Fruit fly (Drosophila melanogaster) whole organism, embryonic: ENCODE data around the gene lilli.

Source experiments
- CG10147 ChIP-seq: fragments of 200-800 bp; sonication (Bioruptor generic); optimal IDR thresholded peaks from 2 replicates; lab custom pipeline; 2019; ENCODE audit warnings: missing biosample characterization, mild to moderate bottlenecking, missing genetic modification characterization, moderate library complexity
- CG10321 ChIP-seq: fragments of 200-800 bp; sonication (Bioruptor generic); IDR thresholded peaks from 2 replicates; pipeline ENCODE4 v1.3.6; 2022; ENCODE audit warnings: missing biosample characterization, missing genetic modification characterization
- CG10543 ChIP-seq: fragments of 200-800 bp; sonication (Bioruptor generic); optimal IDR thresholded peaks from 3 replicates; lab custom pipeline; 2017; ENCODE audit warnings: missing biosample characterization, mild to moderate bottlenecking, missing genetic modification characterization, moderate library complexity
- CG11085 ChIP-seq: fragments of 200-800 bp; sonication (Bioruptor generic); IDR thresholded peaks from 2 replicates; pipeline ENCODE4 v1.3.6; 2022; ENCODE audit warnings: missing biosample characterization, missing genetic modification characterization
- CG12942 ChIP-seq: fragments of 200-800 bp; sonication (Bioruptor generic); optimal IDR thresholded peaks from 3 replicates; lab custom pipeline; 2016; ENCODE audit warnings: missing biosample characterization, missing genetic modification characterization
- CG13123 ChIP-seq: fragments of 200-800 bp; sonication (Bioruptor generic); optimal IDR thresholded peaks from 2 replicates; lab custom pipeline; 2016; ENCODE audit warnings: missing biosample characterization, missing genetic modification characterization
- CG13287 ChIP-seq: fragments of 200-800 bp; sonication (Bioruptor generic); IDR thresholded peaks from 2 replicates; pipeline ENCODE4 v1.3.6; 2022; ENCODE audit warnings: missing biosample characterization, missing genetic modification characterization; ENCODE audit not compliant: partially characterized antibody
- CG14667 ChIP-seq: fragments of 200-800 bp; sonication (Bioruptor generic); IDR thresholded peaks from 2 replicates; pipeline ENCODE4 v1.3.6; 2022; ENCODE audit warnings: missing biosample characterization, missing genetic modification characterization
- CG14710 ChIP-seq: fragments of 200-800 bp; sonication (Bioruptor generic); optimal IDR thresholded peaks from 3 replicates; lab custom pipeline; 2019; ENCODE audit warnings: missing biosample characterization, mild to moderate bottlenecking, missing genetic modification characterization, moderate library complexity
- CG16779 ChIP-seq: fragments of 200-800 bp; sonication (Bioruptor generic); IDR thresholded peaks from 2 replicates; pipeline ENCODE4 v1.3.6; 2022; ENCODE audit warnings: missing biosample characterization, missing genetic modification characterization
- CG2116 ChIP-seq: fragments of 200-800 bp; sonication (Bioruptor generic); optimal IDR thresholded peaks from 3 replicates; lab custom pipeline; 2018; ENCODE audit warnings: missing biosample characterization, mild to moderate bottlenecking, missing genetic modification characterization
- CG34376 ChIP-seq: fragments of 200-800 bp; sonication (Bioruptor generic); optimal IDR thresholded peaks from 2 replicates; lab custom pipeline; 2018; ENCODE audit warnings: missing biosample characterization, mild to moderate bottlenecking, missing genetic modification characterization
- CG3995 ChIP-seq: fragments of 200-800 bp; sonication (Bioruptor generic); optimal IDR thresholded peaks from 3 replicates; lab custom pipeline; 2016; ENCODE audit warnings: missing biosample characterization, missing genetic modification characterization
- CG4328 ChIP-seq: fragments of 200-800 bp; sonication (Bioruptor generic); optimal IDR thresholded peaks from 3 replicates; lab custom pipeline; 2017; ENCODE audit warnings: missing biosample characterization, missing genetic modification reagents, missing genetic modification characterization
- CG4730 ChIP-seq: fragments of 200-800 bp; sonication (Bioruptor generic); IDR thresholded peaks from 2 replicates; pipeline ENCODE4 v1.3.6; 2022; ENCODE audit warnings: missing biosample characterization, missing genetic modification characterization
- CG4854 ChIP-seq: fragments of 200-800 bp; sonication (Bioruptor generic); optimal IDR thresholded peaks from 2 replicates; lab custom pipeline; 2016; ENCODE audit warnings: missing biosample characterization, missing genetic modification characterization, inconsistent platforms
- CG6765 ChIP-seq: fragments of 200-800 bp; sonication (Bioruptor generic); optimal IDR thresholded peaks from 3 replicates; lab custom pipeline; 2017; ENCODE audit warnings: missing biosample characterization, mild to moderate bottlenecking, missing genetic modification characterization
- CG9215 ChIP-seq: fragments of 200-800 bp; sonication (Bioruptor generic); IDR thresholded peaks from 2 replicates; pipeline ENCODE4 v1.3.6; 2022; ENCODE audit warnings: missing biosample characterization, missing genetic modification characterization
- CG9609 ChIP-seq: fragments of 200-800 bp; sonication (Bioruptor generic); optimal IDR thresholded peaks from 3 replicates; lab custom pipeline; 2016; ENCODE audit warnings: missing biosample characterization, missing genetic modification characterization
- Dfd ChIP-seq, 2 experiments: fragments of >200 bp; optimal IDR thresholded peaks; 2 replicates each; lab custom pipeline; 2017; ENCODE audit warnings: missing biosample characterization in 2 of 2, missing genetic modification characterization in 2 of 2
- E2f2 ChIP-seq: fragments of 200-800 bp; sonication (Bioruptor generic); IDR thresholded peaks from 2 replicates; pipeline ENCODE4 v1.3.6; 2022; ENCODE audit warnings: missing biosample characterization, missing genetic modification characterization
- Gug ChIP-seq: fragments of 200-800 bp; sonication (Bioruptor generic); IDR thresholded peaks from 4 replicates; pipeline ENCODE4 v1.3.6; 2022; ENCODE audit warnings: missing biosample characterization, missing genetic modification characterization
- Hmx ChIP-seq: fragments of 200-800 bp; sonication (Bioruptor generic); optimal IDR thresholded peaks from 2 replicates; lab custom pipeline; 2016; ENCODE audit warnings: missing biosample characterization, missing genetic modification characterization
- Hr78 ChIP-seq, 2 experiments: fragments of 200-800 bp in 1 of 2; fragments of >200 bp in 1 of 2; sonication (Bioruptor generic) in 1 of 2; optimal IDR thresholded peaks; 2 replicates each; lab custom pipeline; 2017 to 2019; ENCODE audit warnings: missing biosample characterization in 2 of 2, missing genetic modification characterization in 2 of 2, mild to moderate bottlenecking in 1 of 2, moderate library complexity in 1 of 2
- Mrtf ChIP-seq: fragments of 200-800 bp; sonication (Bioruptor generic); IDR thresholded peaks from 3 replicates; pipeline ENCODE4 v1.3.6; 2022; ENCODE audit warnings: missing biosample characterization, missing genetic modification characterization
- Myb ChIP-seq: fragments of 200-800 bp; sonication (Bioruptor generic); optimal IDR thresholded peaks from 2 replicates; lab custom pipeline; 2016; ENCODE audit warnings: missing biosample characterization, missing genetic modification characterization
- Xbp1 ChIP-seq: fragments of 200-800 bp; sonication (Bioruptor generic); optimal IDR thresholded peaks from 3 replicates; lab custom pipeline; 2016; ENCODE audit warnings: missing biosample characterization, mild to moderate bottlenecking, missing genetic modification characterization
- ab ChIP-seq: fragments of 200-800 bp; sonication (Bioruptor generic); optimal IDR thresholded peaks from 2 replicates; lab custom pipeline; 2016; ENCODE audit warnings: missing biosample characterization, missing genetic modification characterization
- abd-A ChIP-seq: fragments of 200-800 bp; sonication (Bioruptor generic); optimal IDR thresholded peaks from 3 replicates; lab custom pipeline; 2019; ENCODE audit warnings: missing biosample characterization, mild to moderate bottlenecking, missing genetic modification characterization, moderate library complexity
- amos ChIP-seq: fragments of 200-800 bp; sonication (Bioruptor generic); IDR thresholded peaks from 2 replicates; pipeline ENCODE4 v1.3.6; 2022; ENCODE audit warnings: missing biosample characterization, missing genetic modification characterization; ENCODE audit not compliant: partially characterized antibody
- da ChIP-seq: fragments of 200-800 bp; sonication (Bioruptor generic); optimal IDR thresholded peaks from 2 replicates; lab custom pipeline; 2016; ENCODE audit warnings: missing biosample characterization, missing genetic modification characterization
- emc ChIP-seq: fragments of 200-800 bp; sonication (Bioruptor generic); optimal IDR thresholded peaks from 2 replicates; lab custom pipeline; 2016; ENCODE audit warnings: missing biosample characterization, missing genetic modification characterization
- gcm ChIP-seq: fragments of 200-800 bp; sonication (Bioruptor generic); optimal IDR thresholded peaks from 2 replicates; lab custom pipeline; 2019; ENCODE audit warnings: missing biosample characterization, mild to moderate bottlenecking, missing genetic modification characterization, moderate library complexity
- grn ChIP-seq: fragments of 200-800 bp; sonication (Bioruptor generic); optimal IDR thresholded peaks from 3 replicates; lab custom pipeline; 2017; ENCODE audit warnings: missing biosample characterization, missing genetic modification characterization
- gro ChIP-seq: fragments of 200-800 bp; sonication (Bioruptor generic); optimal IDR thresholded peaks from 2 replicates; lab custom pipeline; 2016; ENCODE audit warnings: missing biosample characterization, missing genetic modification characterization
- gsb ChIP-seq: fragments of 200-800 bp; sonication (Bioruptor generic); IDR thresholded peaks from 2 replicates; pipeline ENCODE4 v1.3.6; 2022; ENCODE audit warnings: missing biosample characterization, missing genetic modification characterization
- ham ChIP-seq: fragments of 200-800 bp; sonication (Bioruptor generic); IDR thresholded peaks from 2 replicates; pipeline ENCODE4 v1.3.6; 2022; ENCODE audit warnings: missing biosample characterization, missing genetic modification characterization
- lilli ChIP-seq: fragments of 200-800 bp; sonication (Bioruptor generic); optimal IDR thresholded peaks from 3 replicates; lab custom pipeline; 2016; ENCODE audit warnings: missing biosample characterization, missing genetic modification characterization
- nerfin-2 ChIP-seq: fragments of 200-800 bp; sonication (Bioruptor generic); IDR thresholded peaks from 2 replicates; pipeline ENCODE4 v1.3.6; 2022; ENCODE audit warnings: missing biosample characterization, missing genetic modification characterization; ENCODE audit not compliant: partially characterized antibody
- prd ChIP-seq, 3 experiments: fragments of >200 bp in 2 of 3; fragments of 200-800 bp in 1 of 3; sonication (Bioruptor generic) in 1 of 3; optimal IDR thresholded peaks in 2 of 3; IDR thresholded peaks in 1 of 3; 2 replicates in 2 of 3; 3 replicates in 1 of 3; pipeline versions ENCODE4 v1.3.6 to Lab custom; 2017 to 2022; ENCODE audit warnings: missing biosample characterization in 1 of 3, missing genetic modification characterization in 1 of 3
- pzg ChIP-seq: fragments of 200-800 bp; sonication (Bioruptor generic); optimal IDR thresholded peaks from 3 replicates; lab custom pipeline; 2018; ENCODE audit warnings: missing biosample characterization, mild to moderate bottlenecking, missing genetic modification characterization, moderate library complexity
- schlank ChIP-seq: fragments of 200-800 bp; sonication (Bioruptor generic); optimal IDR thresholded peaks from 2 replicates; lab custom pipeline; 2018; ENCODE audit warnings: missing biosample characterization, mild to moderate bottlenecking, missing genetic modification characterization
- scrt ChIP-seq: fragments of 200-800 bp; sonication (Bioruptor generic); optimal IDR thresholded peaks from 2 replicates; lab custom pipeline; 2018; ENCODE audit warnings: missing biosample characterization, mild to moderate bottlenecking, missing genetic modification characterization, moderate library complexity
- slbo ChIP-seq: fragments of 200-800 bp; sonication (Bioruptor generic); IDR thresholded peaks from 2 replicates; pipeline ENCODE4 v1.3.6; 2022; ENCODE audit warnings: missing biosample characterization, missing genetic modification characterization
- sqz ChIP-seq: fragments of 200-800 bp; sonication (Bioruptor generic); optimal IDR thresholded peaks from 3 replicates; lab custom pipeline; 2018; ENCODE audit warnings: missing biosample characterization, mild to moderate bottlenecking, missing genetic modification characterization
- tll ChIP-seq, 2 experiments: fragments of 200-800 bp in 1 of 2; fragments of >200 bp in 1 of 2; sonication (Bioruptor generic) in 1 of 2; optimal IDR thresholded peaks; 2 replicates each; lab custom pipeline; 2017 to 2019; ENCODE audit warnings: missing biosample characterization in 2 of 2, missing genetic modification characterization in 2 of 2, mild to moderate bottlenecking in 1 of 2, moderate library complexity in 1 of 2
- vfl ChIP-seq: fragments of 200-800 bp; sonication (Bioruptor generic); optimal IDR thresholded peaks from 2 replicates; lab custom pipeline; 2016; ENCODE audit warnings: missing biosample characterization, missing genetic modification characterization
- z ChIP-seq: fragments of 200-800 bp; sonication (Bioruptor generic); IDR thresholded peaks from 3 replicates; pipeline ENCODE4 v1.3.6; 2022; ENCODE audit warnings: missing biosample characterization, missing genetic modification characterization
- zen ChIP-seq: fragments of 200-800 bp; sonication (Bioruptor generic); optimal IDR thresholded peaks from 3 replicates; lab custom pipeline; 2018; ENCODE audit warnings: missing biosample characterization, mild to moderate bottlenecking, missing genetic modification characterization, moderate library complexity
- zfh2 ChIP-seq: fragments of 200-800 bp; sonication (Bioruptor generic); optimal IDR thresholded peaks from 2 replicates; lab custom pipeline; 2016; ENCODE audit warnings: missing biosample characterization, missing genetic modification characterization

Gene lilli

dm6 chr2L:2878859-2879258 lies 6.9 kb upstream of the lilli start, which contains the start of gene RabGGTb (continued):
- TF ChIP-seq gro (GFP tag; lab: Kevin White, UChicago) (peak; percentile 40), CG11085 (GFP tag; lab: Robert Waterston, UW) (peak; percentile 70), z (GFP tag; lab: Robert Waterston, UW) (no peak), zen (peak; percentile 31), Dfd (GFP tag; optimal IDR thresholded peaks at IDR 0.05; lab: Kevin White, UChicago) (no peak), Xbp1 (GFP tag; lab: Kevin White, UChicago) (peak; percentile 56), tll (GFP tag; optimal IDR thresholded peaks at IDR 0.05; lab: Kevin White, UChicago) (no peak), slbo (GFP tag; lab: Robert Waterston, UW) (peak; percentile 86), scrt (GFP tag; lab: Kevin White, UChicago) (peak; percentile 41), Gug (GFP tag; lab: Robert Waterston, UW) (peak; percentile 42; the same call in 3 of the 4 replicates), CG14710 (peak; percentile 25), CG4730 (peak; percentile 62), CG16779 (GFP tag; lab: Robert Waterston, UW) (peak; percentile 51; the same call in 1 of the 2 replicates), lilli (peak; percentile 95), CG4328 (GFP tag; lab: Kevin White, UChicago) (peak; percentile 33), prd (optimal IDR thresholded peaks at IDR 0.05; lab: Kevin White, UChicago) (no peak), prd (GFP tag; IDR thresholded peaks at IDR 0.05; lab: Robert Waterston, UW) (peak; percentile 79), nerfin-2 (GFP tag; lab: Robert Waterston, UW) (no peak), schlank (tag; lab: Kevin White, UChicago) (peak; percentile 6), zfh2 (GFP tag; lab: Kevin White, UChicago) (peak; percentile 61), CG14667 (peak; percentile 51), Mrtf (GFP tag; lab: Robert Waterston, UW) (peak; percentile 66; the same call in 2 of the 3 replicates), grn (GFP tag; lab: Kevin White, UChicago) (no peak), CG9215 (GFP tag; lab: Robert Waterston, UW) (peak; percentile 64), E2f2 (GFP tag; lab: Robert Waterston, UW) (peak; percentile 14; the same call in 1 of the 2 replicates), CG4854 (GFP tag; lab: Kevin White, UChicago) (peak; percentile 95), pzg (GFP tag; lab: Kevin White, UChicago) (peak; percentile 63), Hr78 (GFP tag; optimal IDR thresholded peaks at IDR 0.05; lab: Kevin White, UChicago) (no peak), amos (GFP tag; lab: Robert Waterston, UW) (no peak; the same call in 1 of the 2 replicates), CG10321 (GFP tag; lab: Robert Waterston, UW) (peak; percentile 23; the same call in 1 of the 2 replicates), CG13123 (GFP tag; lab: Kevin White, UChicago) (no peak), vfl (GFP tag; lab: Kevin White, UChicago) (no peak), CG10147 (GFP tag; lab: Kevin White, UChicago) (peak; percentile 29), CG10543 (GFP tag; lab: Kevin White, UChicago) (peak; percentile 65), abd-A (no peak), CG3995 (GFP tag; lab: Kevin White, UChicago) (peak; percentile 14), gcm (peak; percentile 35), CG13287 (GFP tag; lab: Robert Waterston, UW) (peak; percentile 69), sqz (no peak), CG12942 (GFP tag; lab: Kevin White, UChicago) (no peak), CG34376 (GFP tag; lab: Kevin White, UChicago) (peak; percentile 46), da (GFP tag; lab: Kevin White, UChicago) (no peak), gsb (peak; percentile 34), Myb (GFP tag; lab: Kevin White, UChicago) (peak; percentile 47), Hmx (GFP tag; lab: Kevin White, UChicago) (peak; percentile 13), emc (GFP tag; lab: Kevin White, UChicago) (no peak), CG2116 (peak; percentile 25), ab (GFP tag; lab: Kevin White, UChicago) (peak; percentile 7), CG6765 (GFP tag; lab: Kevin White, UChicago) (peak; percentile 28), CG9609 (GFP tag; lab: Kevin White, UChicago) (peak; percentile 5), ham (GFP tag; lab: Robert Waterston, UW) (0 out of 2 replicates have a peak, but pooled peaks have one; percentile 44)
